Worm (Caenorhabditis elegans) whole organism, midembryonic: ENCODE data around the gene Y39B6A.3.
A peak's percentile ranks its signal among the peaks of the same experiment; 100 is the strongest.

Experiments used
- T22C8.4 ChIP-seq: fragments of 200-800 bp; sonication (Bioruptor generic); IDR thresholded peaks from 2 replicates; pipeline ENCODE4 v1.3.6; 2022; ENCODE audit warnings: missing genetic modification characterization, missing compliant biosample characterization
- cog-1 ChIP-seq: sonication (generic microtip); optimal IDR thresholded peaks from 2 replicates; lab custom pipeline; 2016; ENCODE audit warnings: missing genetic modification characterization, missing compliant biosample characterization
- flt-1 ChIP-seq: fragments of 200-800 bp; sonication (Bioruptor generic); IDR thresholded peaks from 2 replicates; pipeline ENCODE4 v1.3.6; 2022; ENCODE audit warnings: missing genetic modification characterization, missing compliant biosample characterization
- klf-2 ChIP-seq: fragments of 200-800 bp; sonication (Bioruptor generic); conservative IDR thresholded peaks from 2 replicates; pipeline ENCODE4 v1.3.6; 2022; ENCODE audit warnings: missing genetic modification reagents, missing genetic modification characterization, missing compliant biosample characterization
- med-1 ChIP-seq: sonication (generic microtip); optimal IDR thresholded peaks from 2 replicates; lab custom pipeline; 2017; ENCODE audit warnings: missing genetic modification characterization, mild to moderate bottlenecking, missing compliant biosample characterization, antibody characterized with exemption, missing genetic modification reagents; ENCODE audit not compliant: insufficient read depth
- ref-1 ChIP-seq: fragments of 200-800 bp; sonication (Bioruptor generic); conservative IDR thresholded peaks from 2 replicates; pipeline ENCODE4 v1.3.6; 2022; ENCODE audit warnings: missing genetic modification reagents, missing genetic modification characterization, missing compliant biosample characterization
- tab-1 ChIP-seq: fragments of 200-800 bp; sonication (Bioruptor generic); IDR thresholded peaks from 2 replicates; pipeline ENCODE4 v1.3.6; 2022; ENCODE audit warnings: missing genetic modification characterization, missing compliant biosample characterization
- ztf-23 ChIP-seq: fragments of 200-800 bp; sonication (Bioruptor generic); IDR thresholded peaks from 2 replicates; pipeline ENCODE4 v1.3.6; 2022; ENCODE audit warnings: missing genetic modification reagents, missing genetic modification characterization, missing compliant biosample characterization
- ztf-29 ChIP-seq: fragments of 200-800 bp; sonication (Bioruptor generic); IDR thresholded peaks from 2 replicates; pipeline ENCODE4 v1.3.6; 2022; ENCODE audit warnings: missing genetic modification reagents, missing genetic modification characterization, missing compliant biosample characterization

The Y39B6A.3 gene

DNA sequence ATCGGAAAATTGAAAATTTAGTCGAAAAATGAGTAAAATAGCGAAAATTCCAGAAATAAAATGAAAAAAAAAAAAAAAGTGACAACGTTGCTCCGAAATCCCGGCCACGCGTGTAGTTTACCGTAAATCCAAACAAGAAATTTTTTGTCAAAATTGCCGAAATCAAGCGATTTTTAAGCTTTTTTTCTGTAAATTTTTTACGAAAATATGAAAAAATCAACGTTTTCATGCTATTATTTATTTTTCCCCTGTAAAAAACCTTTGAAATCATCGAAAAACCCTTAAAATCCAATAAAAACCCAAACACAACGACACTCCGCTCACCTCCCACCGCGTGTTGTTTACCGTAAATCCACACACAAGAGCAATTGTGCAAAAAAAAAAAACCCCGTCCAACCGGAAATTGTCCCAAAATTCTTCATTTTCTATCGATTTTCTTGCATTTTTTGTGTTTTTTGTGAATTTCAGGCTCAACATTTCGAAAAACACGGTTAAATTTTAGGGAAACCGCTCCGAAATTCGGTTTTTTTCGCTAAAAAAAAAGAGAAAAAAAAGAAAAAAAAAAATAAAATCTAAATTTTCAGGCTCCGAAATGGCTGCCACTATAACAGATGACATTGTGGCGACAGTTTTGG lies at the start of gene Y39B6A.3, which contains the start of gene pph-5:
TSS of gene Y39B6A.3 (minus strand) at position 51 of the 635 bp plus-strand sequence.
TSS of gene pph-5 (plus strand) at position 585 of the 635 bp plus-strand sequence.
- TF ChIP-seq ztf-29 (GFP tag; lab: Robert Waterston, UW) (no peak), cog-1 (no peak), tab-1 (no peak), ref-1 (no peak), med-1 (GFP tag; lab: Kevin White, UChicago) (no peak), klf-2 (GFP tag; lab: Robert Waterston, UW) (no peak), flt-1 (no peak), ztf-23 (GFP tag; lab: Robert Waterston, UW) (no peak), T22C8.4 (GFP tag; lab: Robert Waterston, UW) (no peak)

DNA sequence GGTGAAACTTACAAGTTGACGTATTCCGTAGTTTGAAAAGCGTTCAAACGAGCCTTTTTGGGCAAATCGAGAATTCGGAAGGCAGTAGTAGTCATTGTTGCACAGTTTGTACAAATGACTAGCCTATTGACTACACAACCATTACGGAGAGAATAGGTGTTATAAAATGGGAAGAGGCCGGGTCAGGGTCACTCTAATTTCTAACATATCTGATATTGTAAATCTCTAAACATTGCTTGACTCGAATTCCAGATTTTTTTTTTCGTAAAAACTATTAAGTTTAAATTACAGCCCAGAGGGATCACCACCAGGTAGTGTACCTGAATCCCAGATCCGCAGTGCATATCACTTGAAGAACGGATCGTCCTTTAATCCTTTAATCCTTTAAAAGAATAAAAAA lies 47.4 kb upstream of the Y39B6A.3 start, which contains the start of gene fbxb-2:
TSS of gene fbxb-2 (minus strand) at position 101 of the 400 bp plus-strand sequence.
- TF ChIP-seq tab-1 (no peak), ztf-23 (GFP tag; lab: Robert Waterston, UW) (no peak), ztf-29 (GFP tag; lab: Robert Waterston, UW) (no peak), klf-2 (GFP tag; lab: Robert Waterston, UW) (no peak), T22C8.4 (GFP tag; lab: Robert Waterston, UW) (no peak), med-1 (GFP tag; lab: Kevin White, UChicago) (no peak), flt-1 (no peak), ref-1 (no peak), cog-1 (no peak)

ce11 chrV:19233469-19233868 lies 43.7 kb upstream of the Y39B6A.3 start, which contains the start of gene fbxb-116:
Gene fbxb-116, plus strand, starts transcription at chrV:19233769.
- TF ChIP-seq ztf-23 (GFP tag; lab: Robert Waterston, UW) (no peak), tab-1 (no peak)

- no peak for TF ChIP-seq med-1 (GFP tag; lab: Kevin White, UChicago)
- no peak for TF ChIP-seq ref-1
- TF ChIP-seq flt-1 = no peak
- TF ChIP-seq ztf-23 (GFP tag; lab: Robert Waterston, UW) = 0 out of 2 replicates have a peak, but pooled peaks have one; percentile 13
- peak; percentile 58; the same call in 1 of the 2 replicates for TF ChIP-seq tab-1
These were observed 41.4 kb upstream of the Y39B6A.3 start for ce11 chrV:19231167-19231566.

DNA sequence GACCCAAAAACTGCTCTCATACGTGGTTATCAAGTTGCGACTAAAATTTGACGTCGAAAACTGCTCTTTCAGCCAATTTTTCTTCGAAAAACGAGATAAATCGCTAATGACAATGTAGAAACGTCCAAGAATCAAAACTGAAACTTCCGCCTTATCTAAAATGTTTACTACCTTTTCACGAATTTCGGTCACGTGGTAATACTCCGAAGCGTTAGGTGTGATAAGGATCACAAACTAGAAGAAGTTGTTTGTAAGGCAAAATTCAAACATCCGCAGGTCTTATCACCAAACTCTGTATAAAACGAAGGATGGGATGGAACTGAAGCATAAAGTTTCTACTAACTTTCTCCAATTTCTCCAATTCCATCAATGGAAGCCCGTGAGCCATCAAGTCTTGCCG lies 40.6 kb upstream of the Y39B6A.3 start, which contains the start of gene sqst-3:
TSS of gene sqst-3 (plus strand) at position 370 of the 400 bp plus-strand sequence.
- TF ChIP-seq klf-2 (GFP tag; lab: Robert Waterston, UW) (no peak), cog-1 (no peak), ztf-29 (GFP tag; lab: Robert Waterston, UW) (no peak), ztf-23 (GFP tag; lab: Robert Waterston, UW) (no peak), tab-1 (no peak), flt-1 (no peak), ref-1 (no peak), med-1 (GFP tag; lab: Kevin White, UChicago) (no peak), T22C8.4 (GFP tag; lab: Robert Waterston, UW) (no peak)

- TF ChIP-seq ztf-23 (GFP tag; lab: Robert Waterston, UW) (no peak), flt-1 (no peak), T22C8.4 (GFP tag; lab: Robert Waterston, UW) (no peak), ref-1 (no peak), ztf-29 (GFP tag; lab: Robert Waterston, UW) (no peak), cog-1 (no peak), med-1 (GFP tag; lab: Kevin White, UChicago) (no peak), tab-1 (no peak), klf-2 (GFP tag; lab: Robert Waterston, UW) (no peak)
These were observed 27.9 kb upstream of the Y39B6A.3 start, which contains the start of gene oac-49 for ce11 chrV:19217675-19218074. Gene oac-49, plus strand, starts transcription at chrV:19217975.

ce11 chrV:19217104-19217503 lies 27.3 kb upstream of the Y39B6A.3 start, which contains the start of gene srr-2:
Gene srr-2, minus strand, starts transcription at chrV:19217176.
- no peak for TF ChIP-seq T22C8.4 (GFP tag; lab: Robert Waterston, UW)
- TF ChIP-seq cog-1 = no peak
- TF ChIP-seq ztf-29 (GFP tag; lab: Robert Waterston, UW) = no peak
- no peak for TF ChIP-seq flt-1
- no peak for TF ChIP-seq ztf-23 (GFP tag; lab: Robert Waterston, UW)
- no peak for TF ChIP-seq med-1 (GFP tag; lab: Kevin White, UChicago)

DNA sequence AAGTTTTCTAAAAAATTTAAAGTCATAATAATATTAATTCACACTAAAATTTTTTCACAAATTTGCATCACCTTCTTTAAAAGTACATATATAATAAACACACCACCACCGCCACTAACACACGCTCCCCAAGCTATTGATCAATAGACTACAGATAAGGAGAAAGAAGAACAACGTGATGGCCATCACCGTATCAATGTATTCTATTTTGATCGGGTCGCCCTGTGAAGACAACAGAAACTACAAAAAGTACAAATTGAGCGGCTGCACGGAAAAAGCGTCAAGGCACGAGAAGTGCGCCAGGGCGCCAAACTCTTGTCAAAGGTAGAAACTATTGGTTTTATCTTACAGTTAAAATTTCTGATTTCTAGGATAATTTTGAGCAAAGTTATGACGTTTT lies 22.5 kb upstream of the Y39B6A.3 start:
- TF ChIP-seq tab-1 (no peak), T22C8.4 (GFP tag; lab: Robert Waterston, UW) (no peak), klf-2 (GFP tag; lab: Robert Waterston, UW) (no peak), ztf-23 (GFP tag; lab: Robert Waterston, UW) (no peak), ztf-29 (GFP tag; lab: Robert Waterston, UW) (no peak), ref-1 (no peak), med-1 (GFP tag; lab: Kevin White, UChicago) (no peak)

- TF ChIP-seq cog-1 = no peak
- TF ChIP-seq T22C8.4 (GFP tag; lab: Robert Waterston, UW) = no peak
- TF ChIP-seq tab-1 = no peak
- no peak for TF ChIP-seq ztf-23 (GFP tag; lab: Robert Waterston, UW)
- no peak for TF ChIP-seq flt-1
- no peak for TF ChIP-seq klf-2 (GFP tag; lab: Robert Waterston, UW)
- TF ChIP-seq ref-1 = no peak
- TF ChIP-seq med-1 (GFP tag; lab: Kevin White, UChicago) = no peak
- TF ChIP-seq ztf-29 (GFP tag; lab: Robert Waterston, UW) = no peak
These were observed 22.0 kb upstream of the Y39B6A.3 start, which contains the start of gene nhr-79 for ce11 chrV:19211795-19212194. Gene nhr-79, minus strand, starts transcription at chrV:19211895.

- TF ChIP-seq med-1 (GFP tag; lab: Kevin White, UChicago) = no peak
- no peak for TF ChIP-seq ztf-23 (GFP tag; lab: Robert Waterston, UW)
- no peak for TF ChIP-seq klf-2 (GFP tag; lab: Robert Waterston, UW)
- TF ChIP-seq T22C8.4 (GFP tag; lab: Robert Waterston, UW) = no peak
- TF ChIP-seq ztf-29 (GFP tag; lab: Robert Waterston, UW) = no peak
- TF ChIP-seq flt-1 = no peak
- no peak for TF ChIP-seq cog-1
- TF ChIP-seq tab-1 = no peak
- TF ChIP-seq ref-1 = no peak
These were observed 17.1 kb upstream of the Y39B6A.3 start for ce11 chrV:19206911-19207310.
